Fruit fly (Drosophila melanogaster) whole organism, wandering third instar larva: ENCODE results near the gene kar.

Experiments used
- Abd-B ChIP-seq: fragments of >200 bp; optimal IDR thresholded peaks from 2 replicates; lab custom pipeline; 2017; ENCODE audit warnings: missing biosample characterization, missing genetic modification characterization
- CG9705 ChIP-seq: fragments of 200-800 bp; sonication (Bioruptor generic); optimal IDR thresholded peaks from 2 replicates; lab custom pipeline; 2018; ENCODE audit warnings: missing biosample characterization, mild to moderate bottlenecking, missing genetic modification characterization
- Dfd ChIP-seq: fragments of >200 bp; optimal IDR thresholded peaks from 2 replicates; lab custom pipeline; 2017; ENCODE audit warnings: missing biosample characterization, missing genetic modification characterization
- Dif ChIP-seq: fragments of 200-275, 200-300 bp; sonication (Bioruptor generic); optimal IDR thresholded peaks from 2 replicates; lab custom pipeline; 2018; ENCODE audit warnings: missing biosample characterization, missing genetic modification characterization; ENCODE audit not compliant: partially characterized antibody
- GATAd ChIP-seq: sonication (Bioruptor generic); optimal IDR thresholded peaks from 2 replicates; lab custom pipeline; 2016; ENCODE audit warnings: missing biosample characterization, missing genetic modification characterization
- HLH106 ChIP-seq: fragments of 200-800 bp; optimal IDR thresholded peaks from 3 replicates; lab custom pipeline; 2019; ENCODE audit warnings: missing biosample characterization, mild to moderate bottlenecking, missing genetic modification characterization, moderate library complexity
- Hr83 ChIP-seq: fragments of 200-300 bp; sonication (Bioruptor generic); optimal IDR thresholded peaks from 2 replicates; lab custom pipeline; 2016; ENCODE audit warnings: missing biosample characterization, mild to moderate bottlenecking, missing genetic modification characterization, moderate library complexity; ENCODE audit not compliant: poor library complexity, severe bottlenecking
- Jra ChIP-seq: sonication (Bioruptor generic); optimal IDR thresholded peaks from 2 replicates; lab custom pipeline; 2016; ENCODE audit warnings: missing biosample characterization, missing genetic modification characterization
- Mio ChIP-seq: sonication (Bioruptor generic); optimal IDR thresholded peaks from 2 replicates; lab custom pipeline; 2016; ENCODE audit warnings: missing biosample characterization, missing genetic modification characterization
- Myc ChIP-seq: fragments of >200 bp; optimal IDR thresholded peaks from 2 replicates; lab custom pipeline; 2017
- N ChIP-seq: fragments of >200 bp; optimal IDR thresholded peaks from 2 replicates; lab custom pipeline; 2018; ENCODE audit warnings: missing biosample characterization, missing external identifiers, missing genetic modification characterization
- Rel ChIP-seq, 2 experiments: fragments of 200-800 bp; sonication (Bioruptor generic) in 1 of 2; optimal IDR thresholded peaks; 2 replicates in 1 of 2; 3 replicates in 1 of 2; lab custom pipeline; 2016 to 2019; ENCODE audit warnings: mild to moderate bottlenecking in 2 of 2, missing biosample characterization in 2 of 2, missing genetic modification characterization in 2 of 2, moderate library complexity in 1 of 2
- Sp1 ChIP-seq: fragments of 200-800 bp; sonication (Bioruptor generic); optimal IDR thresholded peaks from 3 replicates; lab custom pipeline; 2019; ENCODE audit warnings: missing biosample characterization, mild to moderate bottlenecking, missing genetic modification characterization, moderate library complexity
- Vsx2 ChIP-seq: fragments of 200-300, 225-300 bp; sonication (Bioruptor generic); optimal IDR thresholded peaks from 2 replicates; lab custom pipeline; 2018; ENCODE audit warnings: missing biosample characterization, missing genetic modification characterization; ENCODE audit not compliant: partially characterized antibody
- br ChIP-seq: fragments of 200-800 bp; sonication (Bioruptor generic); optimal IDR thresholded peaks from 2 replicates; lab custom pipeline; 2016; ENCODE audit warnings: missing biosample characterization, missing genetic modification characterization
- brk ChIP-seq: fragments of 200-800 bp; sonication (Bioruptor generic); optimal IDR thresholded peaks from 2 replicates; lab custom pipeline; 2016; ENCODE audit warnings: missing biosample characterization, mild to moderate bottlenecking, missing genetic modification characterization
- dl ChIP-seq, 2 experiments: fragments of 175-275, 200-275 bp in 1 of 2; fragments of 200-275 bp in 1 of 2; sonication (Bioruptor generic); optimal IDR thresholded peaks; lab custom pipeline; 2018; ENCODE audit warnings: mild to moderate bottlenecking in 2 of 2, missing biosample characterization in 2 of 2, missing genetic modification characterization in 2 of 2, moderate library complexity in 2 of 2; ENCODE audit not compliant: partially characterized antibody in 2 of 2, insufficient read depth in 1 of 2
- dmrt93B ChIP-seq: fragments of 200-800 bp; sonication (Bioruptor generic); optimal IDR thresholded peaks from 2 replicates; lab custom pipeline; 2018; ENCODE audit warnings: missing biosample characterization, mild to moderate bottlenecking, missing genetic modification characterization
- dsf ChIP-seq: sonication (Bioruptor generic); optimal IDR thresholded peaks from 2 replicates; lab custom pipeline; 2016; ENCODE audit warnings: missing biosample characterization, missing genetic modification characterization, borderline replicate concordance
- ey ChIP-seq: fragments of 200-800 bp; sonication (Bioruptor generic); optimal IDR thresholded peaks from 2 replicates; lab custom pipeline; 2016; ENCODE audit warnings: missing biosample characterization, missing genetic modification characterization
- foxo ChIP-seq, 2 experiments: fragments of 200-800 bp; sonication (Bioruptor generic); optimal IDR thresholded peaks; 2 replicates in 1 of 2; 3 replicates in 1 of 2; lab custom pipeline; 2016 to 2017; ENCODE audit warnings: missing biosample characterization in 2 of 2, missing genetic modification characterization in 2 of 2
- fru ChIP-seq: fragments of 200-800 bp; sonication (Bioruptor generic); optimal IDR thresholded peaks from 3 replicates; lab custom pipeline; 2016; ENCODE audit warnings: missing biosample characterization, mild to moderate bottlenecking, missing genetic modification characterization
- h ChIP-seq: fragments of 200-800 bp; sonication (Bioruptor generic); optimal IDR thresholded peaks from 3 replicates; lab custom pipeline; 2016; ENCODE audit warnings: missing biosample characterization, mild to moderate bottlenecking, missing genetic modification characterization
- jim ChIP-seq: fragments of 175-275, 200-325 bp; sonication (Bioruptor generic); optimal IDR thresholded peaks from 2 replicates; lab custom pipeline; 2016; ENCODE audit warnings: missing biosample characterization, mild to moderate bottlenecking, missing genetic modification characterization
- pan ChIP-seq: fragments of >200 bp; optimal IDR thresholded peaks from 2 replicates; lab custom pipeline; 2017
- psq ChIP-seq: fragments of 200-800 bp; sonication (Bioruptor generic); optimal IDR thresholded peaks from 3 replicates; lab custom pipeline; 2017; ENCODE audit warnings: missing biosample characterization, mild to moderate bottlenecking, missing genetic modification characterization, moderate library complexity
- rgr ChIP-seq: fragments of 200-800 bp; sonication (Bioruptor generic); optimal IDR thresholded peaks from 3 replicates; lab custom pipeline; 2016; ENCODE audit warnings: missing biosample characterization, mild to moderate bottlenecking, missing genetic modification characterization
- sage ChIP-seq: fragments of 200-800 bp; sonication (Bioruptor generic); optimal IDR thresholded peaks from 2 replicates; lab custom pipeline; 2016; ENCODE audit warnings: missing biosample characterization, mild to moderate bottlenecking, missing genetic modification characterization
- woc ChIP-seq: sonication (Bioruptor generic); optimal IDR thresholded peaks from 2 replicates; lab custom pipeline; 2016; ENCODE audit warnings: missing biosample characterization, mild to moderate bottlenecking, missing genetic modification characterization

kar gene

dm6 chr3R:12701994-12702494 is 12.9 kb upstream of the kar start:
- TF ChIP-seq rgr (GFP tag; lab: Kevin White, UChicago), result no peak
- no peak for TF ChIP-seq Myc (lab: Kevin White, UChicago)
- no peak for TF ChIP-seq sage
- no peak for TF ChIP-seq Rel (GFP tag; optimal IDR thresholded peaks at IDR 0.05; lab: Kevin White, UChicago)
- no peak for TF ChIP-seq Rel (tag; optimal IDR thresholded peaks at IDR 0.05; lab: Kevin White, UChicago)
- TF ChIP-seq GATAd, result no peak
- TF ChIP-seq dl (GFP tag; optimal IDR thresholded peaks at IDR 0.05; lab: Kevin White, UChicago; ENCODE audit: insufficient read depth in 1 of 2, partially characterized antibody in 2 of 2), result no peak
- no peak for TF ChIP-seq pan (lab: Kevin White, UChicago)
- TF ChIP-seq fru (GFP tag; lab: Kevin White, UChicago), result no peak
- no peak for TF ChIP-seq Dfd (GFP tag; lab: Kevin White, UChicago)
- no peak for TF ChIP-seq brk (GFP tag; lab: Kevin White, UChicago)
- no peak for TF ChIP-seq woc
- no peak for TF ChIP-seq Abd-B (GFP tag; lab: Kevin White, UChicago)
- TF ChIP-seq foxo (GFP tag; optimal IDR thresholded peaks at IDR 0.05; lab: Kevin White, UChicago), result no peak
- TF ChIP-seq Jra, result no peak
- TF ChIP-seq Dif (GFP tag; lab: Kevin White, UChicago), result no peak
- no peak for TF ChIP-seq CG9705 (GFP tag; lab: Kevin White, UChicago)
- no peak for TF ChIP-seq Mio (GFP tag; lab: Kevin White, UChicago)

DNA sequence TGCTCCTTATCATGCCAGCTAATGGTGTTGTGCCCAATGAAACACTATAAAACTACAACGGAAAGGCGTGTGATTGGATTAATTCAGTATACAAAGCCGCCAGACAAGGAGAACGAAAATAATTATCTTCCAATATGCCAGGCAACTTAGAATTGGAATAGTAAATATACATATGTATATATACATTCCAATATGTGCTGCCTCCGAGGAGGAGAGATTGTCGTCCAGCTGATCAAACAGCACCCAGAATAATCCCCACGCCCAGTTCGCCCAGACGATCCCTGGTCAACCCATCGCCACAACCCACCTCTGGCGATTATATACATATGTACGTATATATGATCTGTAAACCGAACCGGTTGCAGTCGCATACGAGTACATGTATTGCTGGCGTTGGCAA is 12.1 kb upstream of the kar start:
- TF ChIP-seq HLH106 (tag; lab: Kevin White, UChicago) (no peak), ey (GFP tag; lab: Kevin White, UChicago) (no peak), N (GFP tag; lab: Kevin White, UChicago) (no peak), Sp1 (GFP tag; lab: Kevin White, UChicago) (no peak), jim (no peak), Jra (no peak), foxo (GFP tag; optimal IDR thresholded peaks at IDR 0.05; lab: Kevin White, UChicago) (no peak), psq (GFP tag; lab: Kevin White, UChicago) (no peak)
- TF ChIP-seq, all 38 proteins: peak for 0

dm6 chr3R:12700454-12700853 is 11.3 kb upstream of the kar start:
- TF ChIP-seq N (GFP tag; lab: Kevin White, UChicago) (no peak), foxo (GFP tag; optimal IDR thresholded peaks at IDR 0.05; lab: Kevin White, UChicago) (no peak), Myc (lab: Kevin White, UChicago) (no peak)

DNA sequence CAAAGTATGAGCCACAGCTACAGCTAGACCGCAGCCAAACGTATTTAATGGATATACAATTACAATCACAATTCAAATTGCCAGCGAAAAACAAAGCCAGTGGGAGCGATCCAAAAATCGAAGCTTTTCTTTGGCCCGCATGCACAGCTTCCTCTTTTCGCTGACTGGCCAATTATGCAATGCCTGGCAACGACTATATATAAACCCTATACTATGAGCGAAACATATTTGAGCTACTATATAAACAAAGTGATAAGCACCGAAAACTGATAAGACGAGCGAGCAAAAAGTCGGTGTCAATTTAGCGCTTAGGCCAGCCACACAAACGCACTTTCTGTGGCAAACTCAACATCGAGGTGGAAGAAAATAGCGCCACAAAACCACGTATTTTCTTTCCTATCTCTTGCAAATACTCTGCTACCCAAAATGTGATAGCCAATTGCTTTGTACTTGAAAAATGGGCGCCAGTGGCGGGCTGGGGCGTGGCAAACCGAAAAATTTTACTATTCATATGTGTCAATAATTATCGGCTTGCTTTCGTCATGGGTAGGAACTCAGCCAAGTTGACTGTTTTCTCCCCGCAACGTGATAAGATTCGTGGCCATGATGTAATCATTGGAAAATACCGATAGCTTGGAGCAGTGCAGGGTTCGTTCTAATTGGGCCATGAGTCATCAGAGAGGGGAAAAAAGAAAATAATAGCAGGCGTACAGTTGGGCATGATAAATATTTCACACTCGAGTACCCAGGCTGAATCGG is 10.6 kb upstream of the kar start:
- TF ChIP-seq Hr83 (GFP tag; lab: Kevin White, UChicago) (no peak), br (no peak), Sp1 (GFP tag; lab: Kevin White, UChicago) (no peak), dsf (GFP tag; lab: Kevin White, UChicago) (no peak), pan (lab: Kevin White, UChicago) (no peak), ey (GFP tag; lab: Kevin White, UChicago) (no peak), Vsx2 (GFP tag; lab: Kevin White, UChicago) (no peak), h (no peak), Dfd (GFP tag; lab: Kevin White, UChicago) (no peak)

DNA sequence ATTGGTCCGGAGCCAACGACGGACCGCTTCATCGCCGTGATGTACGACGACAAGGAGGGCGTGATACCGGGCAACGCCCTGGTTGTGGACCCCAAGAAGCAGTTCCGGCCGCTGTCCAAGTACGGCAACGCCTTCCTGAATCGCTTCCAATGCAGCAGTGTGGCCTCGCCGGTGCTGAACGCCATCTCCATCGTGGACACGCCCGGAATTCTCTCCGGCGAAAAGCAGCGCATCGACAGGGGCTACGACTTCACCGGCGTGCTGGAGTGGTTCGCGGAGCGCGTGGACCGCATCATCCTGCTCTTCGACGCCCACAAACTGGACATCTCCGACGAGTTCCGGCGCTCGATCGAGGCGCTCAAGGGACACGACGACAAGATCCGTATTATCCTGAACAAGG is 9.2 kb upstream of the kar start:
- no peak for TF ChIP-seq dmrt93B (GFP tag; lab: Kevin White, UChicago)
- no peak for TF ChIP-seq dsf (GFP tag; lab: Kevin White, UChicago)
- TF ChIP-seq Mio (GFP tag; lab: Kevin White, UChicago), result no peak
- TF ChIP-seq Abd-B (GFP tag; lab: Kevin White, UChicago), result no peak
- TF ChIP-seq Hr83 (GFP tag; lab: Kevin White, UChicago), result no peak
- TF ChIP-seq woc, result no peak
- TF ChIP-seq HLH106 (tag; lab: Kevin White, UChicago), result no peak
- no peak for TF ChIP-seq Myc (lab: Kevin White, UChicago)
- TF ChIP-seq psq (GFP tag; lab: Kevin White, UChicago), result no peak
